Fruit fly (Drosophila melanogaster): ENCODE results near the gene Msh6.

dm6 chr3L:15143638-15144600, 14.4 kb downstream of the Msh6 start, which contains the start of the genes CG32147 and Pex3:
- TF ChIP-seq CG8478 (optimal IDR thresholded peaks at IDR 0.05) (no peak), CTCF (optimal IDR thresholded peaks at IDR 0.05) (peak in 1 of 2 experiments; percentile 20)

Data from S2 (cell line).